Worm (Caenorhabditis elegans) whole organism, young adult: ENCODE data around the gene F40F4.7.

Experiments used
- D2030.7 ChIP-seq: fragments of 200-800 bp; sonication (Bioruptor generic); IDR thresholded peaks from 2 replicates; pipeline ENCODE4 v1.3.6; 2022; ENCODE audit warnings: missing genetic modification reagents, missing genetic modification characterization, missing compliant biosample characterization
- F10E7.11 ChIP-seq: sonication (generic microtip); optimal IDR thresholded peaks from 2 replicates; lab custom pipeline; 2017; ENCODE audit warnings: mild to moderate bottlenecking, missing genetic modification characterization, moderate library complexity, missing compliant biosample characterization
- F22D6.2 ChIP-seq: sonication (generic microtip); optimal IDR thresholded peaks from 2 replicates; lab custom pipeline; 2016; ENCODE audit warnings: mild to moderate bottlenecking, missing genetic modification characterization, missing compliant biosample characterization
- F49E8.2 ChIP-seq: sonication (generic microtip); optimal IDR thresholded peaks from 3 replicates; lab custom pipeline; 2017; ENCODE audit warnings: missing genetic modification characterization, mild to moderate bottlenecking, missing compliant biosample characterization, antibody characterized with exemption, moderate library complexity; ENCODE audit not compliant: insufficient read depth
- F52B5.7 ChIP-seq: sonication (generic microtip); optimal IDR thresholded peaks from 2 replicates; lab custom pipeline; 2016; ENCODE audit warnings: mild to moderate bottlenecking, missing genetic modification characterization, missing compliant biosample characterization
- F55B11.4 ChIP-seq: sonication (generic microtip); optimal IDR thresholded peaks from 2 replicates; lab custom pipeline; 2016; ENCODE audit warnings: missing compliant biosample characterization, missing genetic modification characterization, borderline replicate concordance; ENCODE audit not compliant: insufficient read depth
- F57A8.1 ChIP-seq: fragments of 200-800 bp; sonication (Bioruptor generic); optimal IDR thresholded peaks from 2 replicates; lab custom pipeline; 2018; ENCODE audit warnings: mild to moderate bottlenecking, missing genetic modification characterization, moderate library complexity, missing compliant biosample characterization
- F57C9.4 ChIP-seq: sonication (generic microtip); optimal IDR thresholded peaks from 2 replicates; lab custom pipeline; 2017; ENCODE audit warnings: mild to moderate bottlenecking, missing genetic modification characterization, missing compliant biosample characterization
- K12H6.12 ChIP-seq: fragments of 200-800 bp; sonication (Bioruptor generic); optimal IDR thresholded peaks from 2 replicates; lab custom pipeline; 2018; ENCODE audit warnings: mild to moderate bottlenecking, missing genetic modification characterization, missing compliant biosample characterization
- Y79H2A.3 ChIP-seq: fragments of 200-800 bp; sonication (Bioruptor generic); conservative IDR thresholded peaks from 2 replicates; pipeline ENCODE4 v1.3.6; 2022; ENCODE audit warnings: missing genetic modification reagents, missing genetic modification characterization, missing compliant biosample characterization
- akir-1 ChIP-seq: fragments of 200-800 bp; sonication (Bioruptor generic); optimal IDR thresholded peaks from 2 replicates; lab custom pipeline; 2018; ENCODE audit warnings: mild to moderate bottlenecking, missing genetic modification characterization, moderate library complexity, missing compliant biosample characterization
- athp-1 ChIP-seq: sonication (generic microtip); optimal IDR thresholded peaks from 2 replicates; lab custom pipeline; 2017; ENCODE audit warnings: mild to moderate bottlenecking, missing genetic modification characterization, missing compliant biosample characterization
- attf-3 ChIP-seq: fragments of 200-800 bp; sonication (Bioruptor generic); conservative IDR thresholded peaks from 2 replicates; pipeline ENCODE4 v1.3.6; 2022; ENCODE audit warnings: missing genetic modification reagents, missing genetic modification characterization, missing compliant biosample characterization
- attf-5 ChIP-seq: fragments of 200-800 bp; sonication (Bioruptor generic); optimal IDR thresholded peaks from 2 replicates; lab custom pipeline; 2018; ENCODE audit warnings: mild to moderate bottlenecking, missing genetic modification characterization, missing compliant biosample characterization
- bed-1 ChIP-seq: fragments of 200-800 bp; sonication (Bioruptor generic); IDR thresholded peaks from 2 replicates; pipeline ENCODE4 v1.3.6; 2022; ENCODE audit warnings: missing genetic modification reagents, missing genetic modification characterization, missing compliant biosample characterization
- cebp-2 ChIP-seq: fragments of 200-800 bp; sonication (Bioruptor generic); IDR thresholded peaks from 2 replicates; pipeline ENCODE4 v1.3.6; 2022; ENCODE audit warnings: missing genetic modification characterization, missing compliant biosample characterization
- ceh-27 ChIP-seq: fragments of 200-800 bp; sonication (Bioruptor generic); optimal IDR thresholded peaks from 2 replicates; lab custom pipeline; 2018; ENCODE audit warnings: mild to moderate bottlenecking, missing genetic modification characterization, moderate library complexity, missing compliant biosample characterization
- dpl-1 ChIP-seq: fragments of 150-350 bp; optimal IDR thresholded peaks from 2 replicates; lab custom pipeline; 2014; ENCODE audit warnings: missing biosample characterization, missing genetic modification reagents, missing genetic modification characterization
- egl-18 ChIP-seq: fragments of 200-800 bp; sonication (Bioruptor generic); IDR thresholded peaks from 2 replicates; pipeline ENCODE4 v1.3.6; 2022; ENCODE audit warnings: missing genetic modification reagents, missing genetic modification characterization, missing compliant biosample characterization
- gei-17 ChIP-seq: fragments of 200-800 bp; sonication (Bioruptor generic); optimal IDR thresholded peaks from 2 replicates; lab custom pipeline; 2018; ENCODE audit warnings: mild to moderate bottlenecking, missing genetic modification characterization, missing compliant biosample characterization
- hlh-26 ChIP-seq: fragments of 200-800 bp; sonication (Bioruptor generic); conservative IDR thresholded peaks from 2 replicates; pipeline ENCODE4 v1.3.6; 2022; ENCODE audit warnings: missing genetic modification reagents, missing genetic modification characterization, missing compliant biosample characterization
- hrde-1 ChIP-seq: sonication (generic microtip); optimal IDR thresholded peaks from 2 replicates; lab custom pipeline; 2016; ENCODE audit warnings: missing genetic modification characterization, mild to moderate bottlenecking, missing compliant biosample characterization, moderate library complexity, missing genotype, missing genetic modification reagents, borderline replicate concordance
- hsf-1 ChIP-seq: fragments of 200-800 bp; sonication (Bioruptor generic); IDR thresholded peaks from 2 replicates; pipeline ENCODE4 v1.3.6; 2022; ENCODE audit warnings: missing genetic modification reagents, missing genetic modification characterization, missing compliant biosample characterization
- lir-1 ChIP-seq: fragments of 200-800 bp; sonication (Bioruptor generic); conservative IDR thresholded peaks from 2 replicates; pipeline ENCODE4 v1.3.6; 2022; ENCODE audit warnings: missing genetic modification reagents, missing genetic modification characterization, missing compliant biosample characterization
- madf-6 ChIP-seq: fragments of 200-800 bp; sonication (Bioruptor generic); IDR thresholded peaks from 2 replicates; pipeline ENCODE4 v1.3.6; 2022; ENCODE audit warnings: missing genetic modification reagents, missing genetic modification characterization, missing compliant biosample characterization
- mel-28 ChIP-seq: sonication (generic microtip); optimal IDR thresholded peaks from 2 replicates; lab custom pipeline; 2016; ENCODE audit warnings: borderline replicate concordance, mild to moderate bottlenecking, missing genetic modification characterization, missing compliant biosample characterization
- nfya-1 ChIP-seq: sonication (generic microtip); optimal IDR thresholded peaks from 2 replicates; lab custom pipeline; 2017; ENCODE audit warnings: antibody characterized with exemption, missing compliant biosample characterization, missing genetic modification characterization, borderline replicate concordance; ENCODE audit not compliant: insufficient read depth
- nfya-2 ChIP-seq: fragments of 200-800 bp; sonication (Bioruptor generic); IDR thresholded peaks from 2 replicates; pipeline ENCODE4 v1.3.6; 2022; ENCODE audit warnings: missing genetic modification reagents, missing genetic modification characterization, missing compliant biosample characterization
- nfyb-1 ChIP-seq: fragments of 200-800 bp; sonication (Bioruptor generic); IDR thresholded peaks from 2 replicates; pipeline ENCODE4 v1.3.6; 2022; ENCODE audit warnings: missing genetic modification reagents, missing genetic modification characterization, missing compliant biosample characterization
- pbrm-1 ChIP-seq: fragments of 200-800 bp; sonication (Bioruptor generic); IDR thresholded peaks from 2 replicates; pipeline ENCODE4 v1.3.6; 2022; ENCODE audit warnings: missing genetic modification reagents, missing genetic modification characterization, missing compliant biosample characterization
- pha-4 ChIP-seq: fragments of 150-350 bp; sonication (generic microtip); optimal IDR thresholded peaks from 2 replicates; lab custom pipeline; 2014; ENCODE audit warnings: missing biosample characterization, missing genetic modification reagents, missing genetic modification characterization
- tbp1 ChIP-seq: fragments of 200-800 bp; sonication (Bioruptor generic); optimal IDR thresholded peaks from 2 replicates; lab custom pipeline; 2018; ENCODE audit warnings: mild to moderate bottlenecking, missing genetic modification characterization, missing compliant biosample characterization
- unc-130 ChIP-seq: sonication (generic microtip); optimal IDR thresholded peaks from 2 replicates; lab custom pipeline; 2016; ENCODE audit warnings: missing genetic modification reagents, missing genetic modification characterization, missing compliant biosample characterization

Gene F40F4.7

ce11 chrX:3280130-3280529 is 34.4 kb upstream of the F40F4.7 start, which contains the start of gene K09C4.10:
K09C4.10 (minus strand) TSS chrX:3280230.
- no peak for TF ChIP-seq dpl-1 (GFP tag; lab: Kevin White, UChicago)
- TF ChIP-seq nfyb-1, result no peak
- no peak for TF ChIP-seq gei-17 (GFP tag; lab: Kevin White, UChicago)
- no peak for TF ChIP-seq attf-5
- no peak for TF ChIP-seq pha-4 (tag; lab: Kevin White, UChicago)
- no peak for TF ChIP-seq cebp-2 (GFP tag; lab: Robert Waterston, UW)
- no peak for TF ChIP-seq K12H6.12 (tag; lab: Kevin White, UChicago)
- TF ChIP-seq hlh-26 (GFP tag; lab: Robert Waterston, UW), result no peak
- TF ChIP-seq ceh-27 (GFP tag; lab: Kevin White, UChicago), result no peak
- no peak for TF ChIP-seq lir-1 (GFP tag; lab: Robert Waterston, UW)
- no peak for TF ChIP-seq D2030.7 (GFP tag; lab: Robert Waterston, UW)

ce11 chrX:3272580-3272979 is 26.8 kb upstream of the F40F4.7 start, which contains the start of gene K09C4.7:
K09C4.7 (plus strand) TSS chrX:3272880.
- TF ChIP-seq F22D6.2 (tag; lab: Kevin White, UChicago) (no peak), tbp1 (no peak), athp-1 (tag; lab: Kevin White, UChicago) (no peak)

ce11 chrX:3271673-3272072 is 25.9 kb upstream of the F40F4.7 start, which contains the start of gene K09C4.9:
K09C4.9 (minus strand) TSS chrX:3271773.
- TF ChIP-seq nfya-1 (tag; lab: Kevin White, UChicago), result no peak
- TF ChIP-seq hsf-1 (GFP tag; lab: Robert Waterston, UW), result no peak
- no peak for TF ChIP-seq attf-3 (GFP tag; lab: Robert Waterston, UW)
- TF ChIP-seq hrde-1 (tag; lab: Kevin White, UChicago), result no peak
- TF ChIP-seq madf-6 (GFP tag; lab: Robert Waterston, UW), result no peak
- TF ChIP-seq bed-1 (GFP tag; lab: Robert Waterston, UW), result no peak
- no peak for TF ChIP-seq egl-18 (GFP tag; lab: Robert Waterston, UW)
- TF ChIP-seq F52B5.7 (tag; lab: Kevin White, UChicago), result no peak
- TF ChIP-seq mel-28 (tag; lab: Kevin White, UChicago), result no peak
- no peak for TF ChIP-seq akir-1 (GFP tag; lab: Kevin White, UChicago)
- TF ChIP-seq Y79H2A.3 (GFP tag; lab: Robert Waterston, UW), result no peak
- no peak for TF ChIP-seq F57A8.1 (GFP tag; lab: Kevin White, UChicago)
- TF ChIP-seq dpl-1 (GFP tag; lab: Kevin White, UChicago), result no peak
- TF ChIP-seq nfya-2 (GFP tag; lab: Robert Waterston, UW), result no peak
- no peak for TF ChIP-seq F55B11.4
- TF ChIP-seq F49E8.2 (tag; lab: Kevin White, UChicago), result no peak
- no peak for TF ChIP-seq F10E7.11 (tag; lab: Kevin White, UChicago)
- no peak for TF ChIP-seq pbrm-1
- TF ChIP-seq, all 124 proteins: peak for 0

- TF ChIP-seq ceh-27 (GFP tag; lab: Kevin White, UChicago) (peak; percentile 29), unc-130 (GFP tag; lab: Kevin White, UChicago) (no peak), F57C9.4 (tag; lab: Kevin White, UChicago) (no peak)
These were observed 25.1 kb upstream of the F40F4.7 start, which contains the start of gene sul-1 for ce11 chrX:3270806-3271205. sul-1 (minus strand) TSS chrX:3270906.
